Worm (Caenorhabditis elegans): ENCODE results near the gene prp-21.
A peak's percentile ranks its signal among the peaks of the same experiment; 100 is the strongest.
"Not testable (repeated sequence)": the region's sequence is repeated elsewhere in the genome, so short reads cannot be mapped to it uniquely, and the experiment has no call there.

The prp-21 gene

DNA sequence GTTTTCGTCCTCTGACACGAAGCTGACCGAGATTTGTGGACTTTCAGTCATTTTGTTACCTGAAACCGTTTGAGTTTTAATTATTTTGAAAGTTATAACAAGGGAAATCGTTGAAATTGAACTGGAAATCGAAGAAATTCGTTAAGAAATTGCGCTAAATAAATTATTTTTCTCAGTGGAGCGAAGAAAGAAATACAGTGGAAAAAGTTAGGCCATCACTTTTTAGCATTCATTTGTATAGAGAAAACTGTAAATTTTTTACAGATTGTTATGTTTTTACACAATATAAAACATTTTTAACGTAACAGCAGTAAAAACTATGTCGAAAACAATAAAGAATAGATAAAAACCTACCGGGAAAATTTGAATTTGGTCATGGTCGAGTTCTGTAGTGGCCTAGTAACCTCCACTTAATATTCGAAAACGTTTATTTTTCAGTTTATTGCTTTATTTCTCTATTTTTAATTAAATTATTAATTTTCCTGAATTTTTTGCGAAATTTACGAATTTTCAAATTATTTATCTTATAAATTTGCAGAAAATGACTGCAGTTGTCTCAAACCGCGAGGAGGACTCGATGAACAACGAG is at the start of gene prp-21, which contains the start of gene gldi-1 (continued):
- no peak for TF ChIP-seq blmp-1 (tag; optimal IDR thresholded peaks at IDR 0.05)
- no peak for TF ChIP-seq ceh-82 (tag; optimal IDR thresholded peaks at IDR 0.05)
- TF ChIP-seq tlp-1 (tag; optimal IDR thresholded peaks at IDR 0.05): no peak
- TF ChIP-seq fos-1 (tag; optimal IDR thresholded peaks at IDR 0.05): no peak
- TF ChIP-seq nhr-20 (tag; optimal IDR thresholded peaks at IDR 0.05): peak; percentile 34
- no peak for TF ChIP-seq sox-4 (tag; optimal IDR thresholded peaks at IDR 0.05)
- peak; percentile 48 to 51 for TF ChIP-seq lin-35 (GFP tag; optimal IDR thresholded peaks at IDR 0.05)
- TF ChIP-seq dsc-1 (tag; optimal IDR thresholded peaks at IDR 0.05): no peak
- TF ChIP-seq vab-15 (tag; optimal IDR thresholded peaks at IDR 0.05): no peak
- TF ChIP-seq F16B12.6 (tag; optimal IDR thresholded peaks at IDR 0.05): no peak
- no peak for TF ChIP-seq aha-1 (tag; optimal IDR thresholded peaks at IDR 0.05)
- TF ChIP-seq nhr-11 (tag; optimal IDR thresholded peaks at IDR 0.05): no peak
- TF ChIP-seq C04F5.9 (tag; optimal IDR thresholded peaks at IDR 0.05): no peak
- TF ChIP-seq ceh-8 (GFP tag; optimal IDR thresholded peaks at IDR 0.05): no peak
- TF ChIP-seq ces-1 (GFP tag; optimal IDR thresholded peaks at IDR 0.05): no peak
- TF ChIP-seq lin-15B (tag; optimal IDR thresholded peaks at IDR 0.05): peak; percentile 49
- TF ChIP-seq skn-1 (tag; optimal IDR thresholded peaks at IDR 0.05): no peak
- TF ChIP-seq mep-1 (tag; optimal IDR thresholded peaks at IDR 0.05): peak; percentile 16
- TF ChIP-seq unc-30 (tag; optimal IDR thresholded peaks at IDR 0.05): no peak
- TF ChIP-seq C34B4.2 (tag; optimal IDR thresholded peaks at IDR 0.05): no peak
- peak; percentile 3 for TF ChIP-seq nhr-90 (tag; optimal IDR thresholded peaks at IDR 0.05; ENCODE audit: poor library complexity)
- TF ChIP-seq C16A3.4 (tag; optimal IDR thresholded peaks at IDR 0.05): peak; percentile 6
- TF ChIP-seq unc-130 (tag; optimal IDR thresholded peaks at IDR 0.05): no peak
- peak; percentile 74 for TF ChIP-seq irx-1 (tag; optimal IDR thresholded peaks at IDR 0.05)
- no peak for TF ChIP-seq rnt-1 (tag; optimal IDR thresholded peaks at IDR 0.05)
- TF ChIP-seq lin-13 (GFP tag; optimal IDR thresholded peaks at IDR 0.05): no peak
- no peak for TF ChIP-seq zip-4 (GFP tag; optimal IDR thresholded peaks at IDR 0.05)
- TF ChIP-seq mef-2 (tag; optimal IDR thresholded peaks at IDR 0.05): no peak
- no peak for TF ChIP-seq alr-1 (tag; optimal IDR thresholded peaks at IDR 0.05; ENCODE audit: borderline replicate concordance)
- TF ChIP-seq hpl-2 (GFP tag; optimal IDR thresholded peaks at IDR 0.05): no peak
- peak; percentile 57 for TF ChIP-seq nhr-71 (tag; optimal IDR thresholded peaks at IDR 0.05)
- TF ChIP-seq nhr-84 (tag; optimal IDR thresholded peaks at IDR 0.05): no peak

DNA sequence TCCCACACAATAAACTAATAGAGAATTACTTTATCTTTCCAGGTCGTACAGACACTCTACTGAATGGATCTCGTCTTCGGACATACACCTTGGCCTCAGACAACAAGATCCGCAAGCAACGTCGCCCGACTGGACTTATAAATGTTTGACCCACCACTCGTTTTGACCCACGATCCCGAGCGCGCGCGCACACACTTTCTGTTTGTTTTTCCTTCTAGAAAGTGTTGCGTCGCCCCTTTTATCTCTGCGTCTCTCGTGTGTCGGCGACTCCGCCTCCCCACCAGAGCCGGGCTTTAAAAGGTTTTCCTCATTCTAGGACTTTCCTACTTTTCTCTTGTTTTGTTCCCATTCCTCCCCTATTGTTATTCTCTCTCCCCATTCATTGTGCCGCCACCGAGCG is 47.4 kb upstream of the prp-21 start:
- TF ChIP-seq lin-15B (tag; optimal IDR thresholded peaks at IDR 0.05) (no peak), hlh-4 (tag; optimal IDR thresholded peaks at IDR 0.05) (no peak), elt-2 (tag; optimal IDR thresholded peaks at IDR 0.05) (no peak), lin-14 (GFP tag; optimal IDR thresholded peaks at IDR 0.05) (no peak), unc-130 (tag; optimal IDR thresholded peaks at IDR 0.05) (no peak), ceh-63 (GFP tag; optimal IDR thresholded peaks at IDR 0.05) (no peak), irx-1 (tag; optimal IDR thresholded peaks at IDR 0.05) (no peak), fkh-4 (tag; optimal IDR thresholded peaks at IDR 0.05; ENCODE audit: borderline replicate concordance) (no peak), C34B4.2 (tag; optimal IDR thresholded peaks at IDR 0.05) (no peak), swsn-7 (tag; optimal IDR thresholded peaks at IDR 0.05) (no peak), zag-1 (tag; optimal IDR thresholded peaks at IDR 0.05) (no peak), C04F5.9 (tag; optimal IDR thresholded peaks at IDR 0.05) (no peak), pax-3 (tag; optimal IDR thresholded peaks at IDR 0.05) (no peak)

DNA sequence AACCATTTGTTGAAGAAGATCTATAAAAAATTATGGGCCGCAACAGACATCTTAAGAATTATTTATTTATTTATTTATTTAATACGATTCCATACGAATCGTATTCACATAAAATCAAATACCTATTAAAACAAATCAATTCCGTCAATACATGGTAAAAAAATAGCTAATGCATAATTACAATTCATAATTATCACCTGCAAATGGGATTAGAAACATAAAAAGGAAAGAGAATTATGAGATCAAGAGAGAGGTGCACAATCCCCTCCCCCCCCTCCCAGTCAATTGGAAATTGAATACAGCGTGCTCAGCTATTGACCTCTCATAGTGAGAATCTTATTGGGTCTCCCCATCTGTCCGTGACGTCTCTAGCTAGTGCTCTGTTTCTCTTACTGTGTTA is 43.6 kb upstream of the prp-21 start, which contains the start of gene C24H12.1:
TSS of gene C24H12.1 (plus strand) at position 301 of the 400 bp plus-strand sequence.
- not testable (repeated sequence) for TF ChIP-seq rnt-1 (tag; optimal IDR thresholded peaks at IDR 0.05); sup-37 (GFP tag; optimal IDR thresholded peaks at IDR 0.05); tbx-2 (tag; optimal IDR thresholded peaks at IDR 0.05)

All from whole organism, L1 larva.